Fruit fly (Drosophila melanogaster) whole organism, adult: ENCODE measurements around the gene PH4alphaMP.

Source experiments
- CG11617 ChIP-seq: fragments of 200-800 bp; sonication (Bioruptor generic); optimal IDR thresholded peaks from 2 replicates; lab custom pipeline; 2017; ENCODE audit warnings: mild to moderate bottlenecking, missing biosample characterization, missing genetic modification reagents, missing genetic modification characterization
- CG12768 ChIP-seq: fragments of 200-800 bp; sonication (Bioruptor generic); optimal IDR thresholded peaks from 2 replicates; lab custom pipeline; 2017; ENCODE audit warnings: missing biosample characterization, missing genetic modification characterization, mild to moderate bottlenecking, moderate library complexity, missing genetic modification reagents
- CG14711 ChIP-seq: fragments of 200-800 bp; sonication (Bioruptor generic); optimal IDR thresholded peaks from 2 replicates; lab custom pipeline; 2018; ENCODE audit warnings: missing biosample characterization, mild to moderate bottlenecking, missing genetic modification characterization, moderate library complexity
- CG1620 ChIP-seq: fragments of 200-800 bp; sonication (Bioruptor generic); optimal IDR thresholded peaks from 2 replicates; lab custom pipeline; 2016; ENCODE audit warnings: missing biosample characterization, missing genetic modification characterization
- CG33017 ChIP-seq: fragments of 200-800 bp; sonication (Bioruptor generic); optimal IDR thresholded peaks from 2 replicates; lab custom pipeline; 2018; ENCODE audit warnings: missing biosample characterization, mild to moderate bottlenecking, missing genetic modification characterization, moderate library complexity
- CG5204 ChIP-seq: fragments of 200-800 bp; sonication (Bioruptor generic); optimal IDR thresholded peaks from 2 replicates; lab custom pipeline; 2016; ENCODE audit warnings: missing biosample characterization, missing genetic modification characterization
- CG7045 ChIP-seq: fragments of 200-800 bp; sonication (Bioruptor generic); optimal IDR thresholded peaks from 2 replicates; lab custom pipeline; 2017; ENCODE audit warnings: missing biosample characterization, mild to moderate bottlenecking, missing genetic modification characterization
- CG7101 ChIP-seq: fragments of 200-800 bp; sonication (Bioruptor generic); optimal IDR thresholded peaks from 2 replicates; lab custom pipeline; 2018; ENCODE audit warnings: missing biosample characterization, mild to moderate bottlenecking, missing genetic modification characterization, moderate library complexity
- Clk ChIP-seq: fragments of 200-800 bp; sonication (Bioruptor generic); optimal IDR thresholded peaks from 2 replicates; lab custom pipeline; 2017; ENCODE audit warnings: missing biosample characterization, missing genetic modification characterization
- Crg-1 ChIP-seq: fragments of 200-800 bp; sonication (Bioruptor generic); optimal IDR thresholded peaks from 2 replicates; lab custom pipeline; 2016; ENCODE audit warnings: missing biosample characterization, missing genetic modification characterization
- Hr96 ChIP-seq: fragments of 200-800 bp; sonication (Bioruptor generic); optimal IDR thresholded peaks from 2 replicates; lab custom pipeline; 2016; ENCODE audit warnings: missing biosample characterization, missing genetic modification characterization
- Mnt ChIP-seq: fragments of 200-800 bp; sonication (Bioruptor generic); optimal IDR thresholded peaks from 2 replicates; lab custom pipeline; 2016; ENCODE audit warnings: missing biosample characterization, mild to moderate bottlenecking, missing genetic modification characterization
- bab1 ChIP-seq: fragments of 200-800 bp; sonication (Bioruptor generic); optimal IDR thresholded peaks from 3 replicates; lab custom pipeline; 2019; ENCODE audit warnings: missing biosample characterization, mild to moderate bottlenecking, missing genetic modification characterization, moderate library complexity
- cic ChIP-seq: fragments of 200-800 bp; sonication (Bioruptor generic); optimal IDR thresholded peaks from 2 replicates; lab custom pipeline; 2017; ENCODE audit warnings: missing biosample characterization, mild to moderate bottlenecking, missing genetic modification characterization, moderate library complexity
- cnc ChIP-seq, 2 experiments: fragments of >200 bp; optimal IDR thresholded peaks; 2 replicates each; lab custom pipeline; 2017
- kay ChIP-seq: fragments of 200-800 bp; sonication (Bioruptor generic); peaks from one replicate; lab custom pipeline; 2016; ENCODE audit warnings: missing biosample characterization, missing genetic modification characterization, borderline replicate concordance
- ovo ChIP-seq: fragments of 200-800 bp; sonication (Bioruptor generic); optimal IDR thresholded peaks from 2 replicates; lab custom pipeline; 2016; ENCODE audit warnings: missing biosample characterization, missing genetic modification characterization
- pad ChIP-seq: fragments of 200-800 bp; sonication (Bioruptor generic); optimal IDR thresholded peaks from 3 replicates; lab custom pipeline; 2017; ENCODE audit warnings: missing biosample characterization, missing genetic modification characterization, mild to moderate bottlenecking, moderate library complexity, missing genetic modification reagents
- tj ChIP-seq: fragments of 200-800 bp; sonication (Bioruptor generic); optimal IDR thresholded peaks from 3 replicates; lab custom pipeline; 2017; ENCODE audit warnings: missing biosample characterization, mild to moderate bottlenecking, missing genetic modification characterization, moderate library complexity
- toe ChIP-seq: fragments of 200-800 bp; sonication (Bioruptor generic); optimal IDR thresholded peaks from 2 replicates; lab custom pipeline; 2016; ENCODE audit warnings: missing biosample characterization, missing genetic modification characterization

The PH4alphaMP gene

DNA sequence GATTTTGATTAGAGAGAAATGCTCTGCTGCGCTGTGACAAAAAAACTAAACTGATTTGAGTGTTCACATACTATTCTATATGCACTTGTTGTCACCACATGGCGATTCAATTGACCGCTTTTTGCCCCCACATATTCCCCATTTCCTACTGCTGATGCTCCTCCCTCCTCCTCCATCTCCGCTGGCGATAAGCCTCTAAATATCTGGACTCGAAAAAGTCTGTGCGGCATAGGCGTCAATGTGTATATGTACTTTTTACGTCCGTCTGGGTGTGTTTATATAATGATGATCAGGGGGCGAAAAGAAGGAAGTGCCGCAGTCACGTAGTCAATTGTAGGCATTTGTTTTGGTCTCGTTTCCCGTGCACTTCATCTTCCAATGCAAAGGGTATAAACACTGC is 29.4 kb downstream of the PH4alphaMP start:
- TF ChIP-seq CG33017 (tag; lab: Kevin White, UChicago) (no peak), CG7101 (tag; lab: Kevin White, UChicago) (no peak), CG12768 (GFP tag; lab: Kevin White, UChicago) (peak; percentile 54), Mnt (GFP tag; lab: Kevin White, UChicago) (peak; percentile 14), cic (peak; percentile 76)

- TF ChIP-seq bab1 (GFP tag; lab: Kevin White, UChicago) (peak; percentile 18), pad (GFP tag; lab: Kevin White, UChicago) (no peak), Clk (GFP tag; lab: Kevin White, UChicago) (no peak), CG7045 (GFP tag; lab: Kevin White, UChicago) (no peak), CG7101 (tag; lab: Kevin White, UChicago) (no peak), cnc (optimal IDR thresholded peaks at IDR 0.05; lab: Kevin White, UChicago) (no peak), CG33017 (tag; lab: Kevin White, UChicago) (no peak), CG1620 (GFP tag; lab: Kevin White, UChicago) (no peak), tj (GFP tag; lab: Kevin White, UChicago) (peak; percentile 30), CG11617 (GFP tag; lab: Kevin White, UChicago) (peak; percentile 7), cic (no peak), Crg-1 (GFP tag; lab: Kevin White, UChicago) (no peak), toe (GFP tag; lab: Kevin White, UChicago) (no peak), CG5204 (GFP tag; lab: Kevin White, UChicago) (no peak), CG14711 (tag; lab: Kevin White, UChicago) (no peak), Hr96 (GFP tag; lab: Kevin White, UChicago) (no peak), Mnt (GFP tag; lab: Kevin White, UChicago) (peak; percentile 11), CG12768 (GFP tag; lab: Kevin White, UChicago) (no peak), ovo (GFP tag; lab: Kevin White, UChicago) (no peak), kay (GFP tag; lab: Kevin White, UChicago) (peak; percentile 74)
These were observed 30.0 kb downstream of the PH4alphaMP start, which contains the start of gene PH4alphaEFB for dm6 chr3R:30465775-30466494. Gene PH4alphaEFB (plus strand): TSS chr3R:30466050.

dm6 chr3R:30464244-30464643 is 31.7 kb downstream of the PH4alphaMP start:
- TF ChIP-seq CG11617 (GFP tag; lab: Kevin White, UChicago) (no peak), pad (GFP tag; lab: Kevin White, UChicago) (no peak), tj (GFP tag; lab: Kevin White, UChicago) (no peak), cnc (optimal IDR thresholded peaks at IDR 0.05; lab: Kevin White, UChicago) (no peak), kay (GFP tag; lab: Kevin White, UChicago) (no peak), CG14711 (tag; lab: Kevin White, UChicago) (no peak), Crg-1 (GFP tag; lab: Kevin White, UChicago) (no peak), Mnt (GFP tag; lab: Kevin White, UChicago) (no peak), CG7101 (tag; lab: Kevin White, UChicago) (no peak), Hr96 (GFP tag; lab: Kevin White, UChicago) (no peak), toe (GFP tag; lab: Kevin White, UChicago) (no peak), CG5204 (GFP tag; lab: Kevin White, UChicago) (no peak), bab1 (GFP tag; lab: Kevin White, UChicago) (no peak)

DNA sequence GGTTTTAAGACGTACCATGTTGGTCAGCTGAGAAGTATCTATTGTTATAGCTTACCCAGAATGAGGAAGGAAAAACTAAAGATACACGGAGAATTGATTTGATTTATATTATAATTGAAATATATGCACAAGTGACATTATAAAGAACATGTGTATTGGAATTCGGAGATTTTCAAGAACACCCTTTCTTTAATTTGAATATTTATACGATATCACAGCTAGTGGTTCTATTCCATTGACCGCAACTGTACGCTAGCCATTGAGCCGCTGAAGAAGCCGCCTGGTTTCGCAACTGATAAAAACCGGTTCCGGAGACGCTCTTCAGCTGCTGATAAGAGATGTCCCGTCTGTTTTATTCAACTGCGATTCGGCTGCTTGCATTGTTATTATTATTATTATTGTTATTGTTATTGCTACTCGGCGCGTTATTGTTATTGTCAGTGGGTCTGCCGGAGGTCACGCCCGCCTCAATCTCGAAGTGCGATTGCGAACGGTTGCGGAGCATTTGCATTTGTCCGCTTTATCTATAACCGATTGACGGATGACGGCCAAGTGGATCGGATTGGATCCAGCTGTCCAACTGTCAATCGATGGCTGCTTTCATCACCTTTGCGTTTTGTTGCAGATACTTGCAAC is 34.2 kb downstream of the PH4alphaMP start:
- TF ChIP-seq bab1 (GFP tag; lab: Kevin White, UChicago) (no peak), CG7045 (GFP tag; lab: Kevin White, UChicago) (no peak), tj (GFP tag; lab: Kevin White, UChicago) (no peak), CG7101 (tag; lab: Kevin White, UChicago) (no peak), pad (GFP tag; lab: Kevin White, UChicago) (no peak), CG33017 (tag; lab: Kevin White, UChicago) (no peak), CG1620 (GFP tag; lab: Kevin White, UChicago) (no peak), cnc (optimal IDR thresholded peaks at IDR 0.05; lab: Kevin White, UChicago) (no peak), CG11617 (GFP tag; lab: Kevin White, UChicago) (no peak), ovo (GFP tag; lab: Kevin White, UChicago) (no peak), toe (GFP tag; lab: Kevin White, UChicago) (no peak), kay (GFP tag; lab: Kevin White, UChicago) (no peak), CG5204 (GFP tag; lab: Kevin White, UChicago) (no peak), cic (no peak), CG12768 (GFP tag; lab: Kevin White, UChicago) (no peak), Crg-1 (GFP tag; lab: Kevin White, UChicago) (no peak), Clk (GFP tag; lab: Kevin White, UChicago) (no peak)

dm6 chr3R:30460187-30460586 is 35.8 kb downstream of the PH4alphaMP start:
- TF ChIP-seq Crg-1 (GFP tag; lab: Kevin White, UChicago) (no peak), CG7045 (GFP tag; lab: Kevin White, UChicago) (no peak), CG11617 (GFP tag; lab: Kevin White, UChicago) (no peak), CG1620 (GFP tag; lab: Kevin White, UChicago) (no peak), CG12768 (GFP tag; lab: Kevin White, UChicago) (no peak)
